Fruit fly (Drosophila melanogaster) whole organism, pupa: ENCODE data around the gene Tep2.
"Not testable (repeated sequence)": the region's sequence is repeated elsewhere in the genome, so short reads cannot be mapped to it uniquely, and the experiment has no call there.

ENCODE experiments used
- CG10348 ChIP-seq: fragments of 200-800 bp; sonication (Bioruptor generic); IDR thresholded peaks from 2 replicates; pipeline ENCODE4 v1.3.6; 2022; ENCODE audit warnings: missing biosample characterization, missing genetic modification characterization
- CG12605 ChIP-seq: fragments of 200-800 bp; sonication (Bioruptor generic); IDR thresholded peaks from 2 replicates; pipeline ENCODE4 v1.3.6; 2022; ENCODE audit warnings: missing biosample characterization, missing genetic modification characterization
- CG13204 ChIP-seq: fragments of 200-800 bp; sonication (Bioruptor generic); optimal IDR thresholded peaks from 2 replicates; lab custom pipeline; 2018; ENCODE audit warnings: missing biosample characterization, mild to moderate bottlenecking, missing genetic modification characterization, moderate library complexity
- CG14655 ChIP-seq: fragments of 200-800 bp; sonication (Bioruptor generic); optimal IDR thresholded peaks from 3 replicates; lab custom pipeline; 2017; ENCODE audit warnings: mild to moderate bottlenecking, missing biosample characterization, missing genetic modification reagents, missing genetic modification characterization
- CG15710 ChIP-seq: fragments of 200-800 bp; sonication (Bioruptor generic); optimal IDR thresholded peaks from 2 replicates; lab custom pipeline; 2018; ENCODE audit warnings: missing biosample characterization, mild to moderate bottlenecking, missing genetic modification characterization, moderate library complexity
- CG17806 ChIP-seq: fragments of 200-800 bp; sonication (Bioruptor generic); optimal IDR thresholded peaks from 2 replicates; lab custom pipeline; 2018; ENCODE audit warnings: missing biosample characterization, mild to moderate bottlenecking, missing genetic modification characterization, moderate library complexity
- CG32121 ChIP-seq: fragments of 200-800 bp; sonication (Bioruptor generic); IDR thresholded peaks from 2 replicates; pipeline ENCODE4 v1.3.6; 2022; ENCODE audit warnings: missing biosample characterization, missing genetic modification characterization
- CG34367 ChIP-seq: fragments of 200-800 bp; sonication (Bioruptor generic); optimal IDR thresholded peaks from 2 replicates; lab custom pipeline; 2018; ENCODE audit warnings: missing biosample characterization, mild to moderate bottlenecking, missing genetic modification characterization
- CG4496 ChIP-seq: fragments of 200-800 bp; sonication (Bioruptor generic); IDR thresholded peaks from 3 replicates; pipeline ENCODE4 v1.3.6; 2022; ENCODE audit warnings: missing biosample characterization, missing genetic modification characterization
- CG8159 ChIP-seq: fragments of 200-800 bp; sonication (Bioruptor generic); optimal IDR thresholded peaks from 3 replicates; lab custom pipeline; 2018; ENCODE audit warnings: missing biosample characterization, mild to moderate bottlenecking, missing genetic modification characterization, moderate library complexity
- CG8301 ChIP-seq: fragments of 200-800 bp; sonication (Bioruptor generic); optimal IDR thresholded peaks from 2 replicates; lab custom pipeline; 2018; ENCODE audit warnings: missing biosample characterization, mild to moderate bottlenecking, missing genetic modification characterization
- CG9948 ChIP-seq: fragments of 200-800 bp; sonication (Bioruptor generic); optimal IDR thresholded peaks from 2 replicates; lab custom pipeline; 2018; ENCODE audit warnings: missing biosample characterization, mild to moderate bottlenecking, missing genetic modification characterization, moderate library complexity
- D1 ChIP-seq: fragments of 200-800 bp; sonication (Bioruptor generic); optimal IDR thresholded peaks from 2 replicates; lab custom pipeline; 2018; ENCODE audit warnings: missing biosample characterization, mild to moderate bottlenecking, missing genetic modification characterization, moderate library complexity
- EcR ChIP-seq: fragments of 200-800 bp; sonication (Bioruptor generic); optimal IDR thresholded peaks from 3 replicates; lab custom pipeline; 2019; ENCODE audit warnings: missing biosample characterization, missing genetic modification characterization, mild to moderate bottlenecking, moderate library complexity, missing genetic modification reagents
- Ets98B ChIP-seq: fragments of 200-800 bp; sonication (Bioruptor generic); IDR thresholded peaks from 2 replicates; pipeline ENCODE4 v1.3.6; 2022; ENCODE audit warnings: missing biosample characterization, missing genetic modification characterization
- Pif1A ChIP-seq: fragments of 200-800 bp; sonication (Bioruptor generic); optimal IDR thresholded peaks from 3 replicates; lab custom pipeline; 2016; ENCODE audit warnings: missing biosample characterization, missing genetic modification characterization
- Pif1B ChIP-seq: fragments of 200-800 bp; sonication (Bioruptor generic); optimal IDR thresholded peaks from 3 replicates; lab custom pipeline; 2016; ENCODE audit warnings: missing biosample characterization, missing genetic modification characterization
- Snoo ChIP-seq: fragments of 200-800 bp; sonication (Bioruptor generic); optimal IDR thresholded peaks from 3 replicates; lab custom pipeline; 2017; ENCODE audit warnings: missing biosample characterization, mild to moderate bottlenecking, missing genetic modification characterization, inconsistent platforms
- fd96Ca ChIP-seq: fragments of 200-800 bp; sonication (Bioruptor generic); IDR thresholded peaks from 3 replicates; pipeline ENCODE4 v1.3.6; 2022; ENCODE audit warnings: missing biosample characterization, missing genetic modification characterization
- gl ChIP-seq: fragments of 200-800 bp; sonication (Bioruptor generic); optimal IDR thresholded peaks from 2 replicates; lab custom pipeline; 2018; ENCODE audit warnings: missing biosample characterization, mild to moderate bottlenecking, missing genetic modification characterization
- rn ChIP-seq: fragments of 200-800 bp; sonication (Bioruptor generic); IDR thresholded peaks from 2 replicates; pipeline ENCODE4 v1.3.6; 2022; ENCODE audit warnings: missing biosample characterization, missing genetic modification characterization

Tep2 gene

DNA sequence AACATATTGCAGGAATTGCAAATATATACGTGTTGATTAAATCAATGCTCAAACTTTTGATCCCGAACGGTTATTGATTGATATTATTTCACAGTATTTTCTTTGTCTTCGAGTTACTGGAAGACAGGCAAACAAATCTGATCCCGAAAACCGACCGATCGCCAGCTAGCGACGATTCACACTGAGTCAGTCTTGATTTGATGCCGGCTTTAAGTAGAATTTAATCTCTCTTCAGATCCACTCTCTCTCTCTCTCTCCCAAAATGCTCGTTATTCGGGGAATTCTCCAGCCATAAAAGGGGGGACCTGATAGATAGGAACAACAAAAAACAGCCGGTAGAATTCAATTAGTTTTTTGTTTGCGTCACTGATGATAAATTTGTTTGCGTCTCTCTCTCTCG lies at the start of gene Tep2:
Gene Tep2, minus strand, starts transcription at position 185 of the 400 bp plus-strand sequence.
- TF ChIP-seq CG13204 (GFP tag; lab: Kevin White, UChicago) (no peak), D1 (tag; lab: Kevin White, UChicago) (no peak), EcR (GFP tag; lab: Kevin White, UChicago) (peak; percentile 19), CG4496 (GFP tag; lab: Robert Waterston, UW) (0 out of 3 replicates have a peak, but pooled peaks have one; percentile 38), CG10348 (GFP tag; lab: Robert Waterston, UW) (no peak)
- TF ChIP-seq, all 21 proteins: peak for 2

DNA sequence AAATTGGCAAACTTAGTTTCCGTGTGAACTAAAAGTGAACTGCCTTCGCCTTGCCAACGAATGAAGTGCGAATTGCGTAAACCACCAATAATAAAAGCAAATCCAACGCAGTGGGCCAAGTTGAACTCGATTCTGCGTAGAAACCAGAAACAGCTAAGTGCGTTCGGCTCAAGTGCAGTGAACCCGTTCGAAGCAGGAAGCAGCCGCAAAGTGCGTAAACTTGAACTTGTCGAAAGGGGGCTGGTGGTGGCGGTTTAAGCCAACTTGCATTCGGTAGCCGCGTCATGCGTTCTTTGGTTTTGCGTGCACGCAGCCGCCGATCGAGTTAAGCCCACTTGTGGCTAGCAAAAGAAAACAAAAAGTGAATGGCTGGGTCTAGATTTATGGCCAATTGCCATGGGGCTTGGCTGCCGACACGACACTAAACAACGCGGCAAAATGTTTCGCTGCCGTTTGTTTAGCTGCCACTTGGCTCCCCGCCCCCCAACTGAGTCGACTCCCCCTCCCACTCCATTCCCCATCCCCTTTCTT lies 49.3 kb upstream of the Tep2 start:
- no peak for TF ChIP-seq D1 (tag; lab: Kevin White, UChicago)
- TF ChIP-seq CG12605, result no peak
- no peak for TF ChIP-seq CG14655 (GFP tag; lab: Kevin White, UChicago)
- no peak for TF ChIP-seq CG8159 (tag; lab: Kevin White, UChicago)
- peak; percentile 95 for TF ChIP-seq EcR (GFP tag; lab: Kevin White, UChicago)
- TF ChIP-seq CG34367 (tag; lab: Kevin White, UChicago), result no peak
- TF ChIP-seq Ets98B (GFP tag; lab: Robert Waterston, UW), result no peak; the same call in 1 of the 2 replicates
- no peak for TF ChIP-seq Pif1A (GFP tag; lab: Kevin White, UChicago)
- TF ChIP-seq CG9948 (tag; lab: Kevin White, UChicago), result no peak
- TF ChIP-seq CG32121 (GFP tag; lab: Robert Waterston, UW), result no peak
- no peak for TF ChIP-seq CG17806
- no peak for TF ChIP-seq CG10348 (GFP tag; lab: Robert Waterston, UW)
- TF ChIP-seq CG8301, result no peak
- no peak for TF ChIP-seq Snoo
- no peak for TF ChIP-seq Pif1B (GFP tag; lab: Kevin White, UChicago)
- 0 out of 3 replicates have a peak, but pooled peaks have one; percentile 40 for TF ChIP-seq CG4496 (GFP tag; lab: Robert Waterston, UW)
- no peak for TF ChIP-seq CG15710
- peak; percentile 17 for TF ChIP-seq CG13204 (GFP tag; lab: Kevin White, UChicago)
- TF ChIP-seq gl (tag; lab: Kevin White, UChicago), result no peak
- no peak for TF ChIP-seq rn (GFP tag; lab: Robert Waterston, UW)
- TF ChIP-seq fd96Ca (GFP tag; lab: Robert Waterston, UW), result 0 out of 3 replicates have a peak, but pooled peaks have one; percentile 20

DNA sequence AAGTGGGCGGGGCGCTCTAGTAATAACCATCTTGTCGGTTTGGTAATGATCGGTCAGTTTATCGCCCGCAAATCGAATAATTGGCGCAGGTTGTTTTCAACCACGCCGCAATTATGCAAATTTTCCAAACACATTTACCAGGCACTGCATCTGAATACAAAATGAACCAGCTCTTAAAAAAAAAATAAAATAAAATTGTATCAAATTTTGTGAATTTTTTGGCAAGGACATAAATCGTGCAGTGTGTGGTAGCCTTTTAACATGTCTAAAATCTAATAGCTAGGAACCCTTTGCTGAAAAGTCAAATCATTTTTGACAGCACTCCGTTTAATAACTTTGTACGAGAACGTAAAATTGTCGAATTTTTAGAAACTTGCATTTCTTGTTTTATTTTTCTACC lies 45.6 kb upstream of the Tep2 start, which contains the start of gene ATPsynGL:
Gene ATPsynGL, plus strand, starts transcription at position 301 of the 400 bp plus-strand sequence.
- TF ChIP-seq CG34367 (tag; lab: Kevin White, UChicago), result no peak
- TF ChIP-seq Pif1B (GFP tag; lab: Kevin White, UChicago), result no peak
- TF ChIP-seq EcR (GFP tag; lab: Kevin White, UChicago), result no peak
- TF ChIP-seq Ets98B (GFP tag; lab: Robert Waterston, UW), result no peak
- TF ChIP-seq CG9948 (tag; lab: Kevin White, UChicago), result no peak
- TF ChIP-seq CG8301, result no peak
- no peak for TF ChIP-seq CG8159 (tag; lab: Kevin White, UChicago)

DNA sequence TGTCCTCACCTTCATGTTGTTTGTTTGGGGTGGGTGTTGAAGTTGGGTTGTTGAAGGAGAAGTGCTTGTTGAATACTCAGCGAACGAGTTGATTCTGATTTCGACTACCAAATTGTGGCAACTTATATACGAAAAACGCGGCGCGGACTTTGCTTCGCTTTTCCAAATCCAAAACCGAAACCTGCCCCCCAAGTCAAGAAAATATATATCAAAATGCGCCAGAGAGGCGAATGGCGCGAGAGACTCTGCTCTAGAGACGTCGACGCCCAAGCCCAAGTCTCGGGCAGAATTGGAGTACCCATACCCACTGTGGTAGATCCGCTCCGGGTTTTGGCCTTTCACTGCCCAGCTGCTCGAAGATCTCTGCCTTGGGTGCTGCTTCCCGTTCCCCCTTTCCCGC lies 43.3 kb upstream of the Tep2 start, which contains the start of gene CG7214:
Gene CG7214, minus strand, starts transcription at position 101 of the 400 bp plus-strand sequence.
- TF ChIP-seq EcR (GFP tag; lab: Kevin White, UChicago) (no peak), CG34367 (tag; lab: Kevin White, UChicago) (no peak)

DNA sequence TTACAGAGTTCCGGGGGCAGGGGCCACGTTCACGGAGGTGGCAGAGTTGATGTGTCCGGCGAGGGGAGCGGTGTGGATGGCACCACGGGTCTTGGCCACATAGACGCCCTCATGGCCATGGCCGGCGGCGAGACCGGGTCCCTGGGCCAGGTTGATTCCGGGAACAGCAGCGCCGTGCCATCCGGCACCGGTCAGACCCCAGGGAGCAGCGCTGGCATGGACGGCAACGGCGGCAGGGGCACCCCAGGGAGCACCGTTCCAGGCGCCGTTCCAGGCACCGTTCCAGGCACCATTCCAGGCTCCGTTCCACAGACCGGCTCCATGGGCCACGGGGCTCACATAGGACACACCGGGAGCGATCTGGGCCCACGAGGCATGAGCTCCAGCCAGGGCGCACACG lies 42.8 kb upstream of the Tep2 start:
- TF ChIP-seq CG8301, result no peak
- TF ChIP-seq Ets98B (GFP tag; lab: Robert Waterston, UW), result no peak
- TF ChIP-seq CG14655 (GFP tag; lab: Kevin White, UChicago), result no peak
- TF ChIP-seq rn (GFP tag; lab: Robert Waterston, UW), result peak; percentile 26; the same call in 1 of the 2 replicates

DNA sequence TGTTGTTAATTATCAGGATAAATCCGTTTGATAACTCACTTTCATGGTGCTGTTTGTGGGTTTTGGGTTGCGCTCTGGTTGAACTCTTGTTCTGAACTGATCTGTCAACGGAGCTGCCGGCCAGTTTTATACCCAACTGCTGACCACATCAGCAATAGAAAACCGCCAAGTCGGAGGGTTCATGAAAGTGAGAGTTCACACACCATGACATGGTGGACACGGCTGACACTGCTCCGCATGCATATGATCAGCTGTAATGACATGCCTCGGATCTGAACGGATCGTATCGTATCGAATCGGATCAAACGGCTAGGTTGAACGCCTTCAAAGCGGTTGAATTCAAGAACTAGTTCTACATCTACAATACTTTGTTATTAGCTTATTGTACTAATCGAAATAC lies 40.0 kb upstream of the Tep2 start, which contains the start of gene Acp1:
Gene Acp1, minus strand, starts transcription at position 101 of the 400 bp plus-strand sequence.
- TF ChIP-seq CG8301, result no peak
- TF ChIP-seq CG15710, result no peak
- TF ChIP-seq gl (tag; lab: Kevin White, UChicago), result no peak
- no peak for TF ChIP-seq CG8159 (tag; lab: Kevin White, UChicago)
- TF ChIP-seq CG9948 (tag; lab: Kevin White, UChicago), result no peak
- no peak for TF ChIP-seq fd96Ca (GFP tag; lab: Robert Waterston, UW)
- TF ChIP-seq Pif1A (GFP tag; lab: Kevin White, UChicago), result no peak
- TF ChIP-seq Pif1B (GFP tag; lab: Kevin White, UChicago), result no peak
- no peak for TF ChIP-seq rn (GFP tag; lab: Robert Waterston, UW)
- no peak for TF ChIP-seq Ets98B (GFP tag; lab: Robert Waterston, UW)
- no peak for TF ChIP-seq CG4496 (GFP tag; lab: Robert Waterston, UW)
- no peak for TF ChIP-seq D1 (tag; lab: Kevin White, UChicago)
- no peak for TF ChIP-seq CG10348 (GFP tag; lab: Robert Waterston, UW)

DNA sequence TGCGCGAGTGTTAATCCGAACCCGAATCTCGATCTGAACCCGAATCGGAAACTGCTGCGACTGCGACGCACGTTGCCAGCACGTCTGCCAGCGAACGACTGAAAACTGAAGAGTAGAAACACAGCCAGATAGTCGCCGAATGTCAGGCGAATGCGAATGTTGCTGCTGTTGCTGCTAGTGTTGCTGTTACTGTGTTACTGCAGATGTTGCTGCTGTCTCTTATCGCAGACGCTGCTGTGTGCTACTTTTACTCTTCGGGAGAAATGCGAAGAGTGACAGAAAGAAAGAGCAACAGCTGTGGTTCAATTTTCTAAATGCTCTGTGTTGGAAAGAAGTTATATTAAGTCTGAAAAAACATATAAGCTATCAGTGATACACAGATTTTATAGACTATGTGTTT lies 37.3 kb upstream of the Tep2 start, which contains the start of gene CG31904:
Gene CG31904, minus strand, starts transcription at position 101 of the 400 bp plus-strand sequence.
- TF ChIP-seq CG4496 (GFP tag; lab: Robert Waterston, UW); CG17806; Pif1B (GFP tag; lab: Kevin White, UChicago): not testable (repeated sequence)
- TF ChIP-seq, all 21 proteins: peak for 0; not testable (repeated sequence) for 21
